Worm (Caenorhabditis elegans) whole organism, early embryonic: ENCODE measurements around the gene sri-66.

Experiments
- B0310.2 ChIP-seq: sonication (generic microtip); optimal IDR thresholded peaks from 2 replicates; lab custom pipeline; 2016; ENCODE audit warnings: mild to moderate bottlenecking, missing genetic modification characterization, missing compliant biosample characterization
- F13C5.2 ChIP-seq: sonication (generic microtip); optimal IDR thresholded peaks from 2 replicates; lab custom pipeline; 2017; ENCODE audit warnings: mild to moderate bottlenecking, missing genetic modification characterization, inconsistent platforms, missing compliant biosample characterization
- aly-1 ChIP-seq: sonication (generic microtip); optimal IDR thresholded peaks from 2 replicates; lab custom pipeline; 2016; ENCODE audit warnings: missing genetic modification characterization, missing compliant biosample characterization
- ama-1 ChIP-seq: fragments of 150-350 bp; optimal IDR thresholded peaks from 2 replicates; lab custom pipeline; 2014
- ceh-13 ChIP-seq: fragments of 200-800 bp; sonication (Bioruptor generic); optimal IDR thresholded peaks from 2 replicates; lab custom pipeline; 2018; ENCODE audit warnings: mild to moderate bottlenecking, missing genetic modification characterization, missing compliant biosample characterization
- ceh-36 ChIP-seq: sonication (generic microtip); optimal IDR thresholded peaks from 2 replicates; lab custom pipeline; 2016; ENCODE audit warnings: missing genetic modification characterization, inconsistent platforms, missing compliant biosample characterization
- ets-7 ChIP-seq: sonication (generic microtip); optimal IDR thresholded peaks from 2 replicates; lab custom pipeline; 2016; ENCODE audit warnings: missing genotype, missing genetic modification characterization, missing compliant biosample characterization
- flt-1 ChIP-seq: fragments of 200-800 bp; sonication (Bioruptor generic); IDR thresholded peaks from 2 replicates; pipeline ENCODE4 v1.3.6; 2022; ENCODE audit warnings: missing genetic modification characterization, missing compliant biosample characterization
- hmbx-1 ChIP-seq: sonication (generic microtip); optimal IDR thresholded peaks from 2 replicates; lab custom pipeline; 2016; ENCODE audit warnings: mild to moderate bottlenecking, missing genetic modification characterization, missing compliant biosample characterization
- hmg-4 ChIP-seq: fragments of 200-800 bp; sonication (Bioruptor generic); optimal IDR thresholded peaks from 2 replicates; lab custom pipeline; 2018; ENCODE audit warnings: mild to moderate bottlenecking, missing genetic modification characterization, missing compliant biosample characterization
- hnd-1 ChIP-seq: sonication (generic microtip); optimal IDR thresholded peaks from 2 replicates; lab custom pipeline; 2016; ENCODE audit warnings: missing genetic modification characterization, missing compliant biosample characterization
- pes-1 ChIP-seq: fragments of 200-800 bp; sonication (Bioruptor generic); IDR thresholded peaks from 2 replicates; pipeline ENCODE4 v1.3.6; 2022; ENCODE audit warnings: missing genetic modification reagents, missing genetic modification characterization, missing compliant biosample characterization
- scrt-1 ChIP-seq: fragments of 200-800 bp; sonication (Bioruptor generic); IDR thresholded peaks from 2 replicates; pipeline ENCODE4 v1.3.6; 2022; ENCODE audit warnings: missing genetic modification characterization, missing compliant biosample characterization
- sea-1 ChIP-seq: fragments of 200-800 bp; sonication (Bioruptor generic); conservative IDR thresholded peaks from 2 replicates; pipeline ENCODE4 v1.3.6; 2022; ENCODE audit warnings: missing genetic modification characterization, missing compliant biosample characterization
- tbx-11 ChIP-seq: fragments of 200-800 bp; sonication (Bioruptor generic); IDR thresholded peaks from 2 replicates; pipeline ENCODE4 v1.3.6; 2022; ENCODE audit warnings: missing genetic modification characterization, missing compliant biosample characterization
- tbx-37 ChIP-seq: fragments of 200-800 bp; sonication (Bioruptor generic); conservative IDR thresholded peaks from 2 replicates; pipeline ENCODE4 v1.3.6; 2022; ENCODE audit warnings: missing genetic modification reagents, missing genetic modification characterization, missing compliant biosample characterization
- tra-4 ChIP-seq: sonication (generic microtip); optimal IDR thresholded peaks from 2 replicates; lab custom pipeline; 2017; ENCODE audit warnings: missing genetic modification characterization, missing compliant biosample characterization

The sri-66 gene

ce11 chrV:17104527-17104926 is 44.4 kb downstream of the sri-66 start, which contains the start of gene nhr-248:
Gene nhr-248, minus strand, starts transcription at chrV:17104627.
- TF ChIP-seq tra-4 (tag; lab: Kevin White, UChicago) = no peak
- no peak for TF ChIP-seq ceh-13
- TF ChIP-seq flt-1 (GFP tag; lab: Robert Waterston, UW) = no peak
- no peak for TF ChIP-seq hnd-1 (tag; lab: Kevin White, UChicago)
- TF ChIP-seq tbx-11 (GFP tag; lab: Robert Waterston, UW) = no peak
- TF ChIP-seq hmg-4 (GFP tag; lab: Kevin White, UChicago) = no peak
- no peak for TF ChIP-seq pes-1 (GFP tag; lab: Robert Waterston, UW)
- no peak for TF ChIP-seq scrt-1 (GFP tag; lab: Robert Waterston, UW)
- TF ChIP-seq ets-7 (tag; lab: Kevin White, UChicago) = no peak
- no peak for TF ChIP-seq ama-1 (lab: Kevin White, UChicago)
- TF ChIP-seq F13C5.2 (tag; lab: Kevin White, UChicago) = no peak
- TF ChIP-seq aly-1 (tag; lab: Kevin White, UChicago) = no peak
- no peak for TF ChIP-seq ceh-36 (tag; lab: Kevin White, UChicago)
- no peak for TF ChIP-seq tbx-37 (GFP tag; lab: Robert Waterston, UW)
- no peak for TF ChIP-seq B0310.2 (tag; lab: Kevin White, UChicago)
- no peak for TF ChIP-seq hmbx-1 (tag; lab: Kevin White, UChicago)

DNA sequence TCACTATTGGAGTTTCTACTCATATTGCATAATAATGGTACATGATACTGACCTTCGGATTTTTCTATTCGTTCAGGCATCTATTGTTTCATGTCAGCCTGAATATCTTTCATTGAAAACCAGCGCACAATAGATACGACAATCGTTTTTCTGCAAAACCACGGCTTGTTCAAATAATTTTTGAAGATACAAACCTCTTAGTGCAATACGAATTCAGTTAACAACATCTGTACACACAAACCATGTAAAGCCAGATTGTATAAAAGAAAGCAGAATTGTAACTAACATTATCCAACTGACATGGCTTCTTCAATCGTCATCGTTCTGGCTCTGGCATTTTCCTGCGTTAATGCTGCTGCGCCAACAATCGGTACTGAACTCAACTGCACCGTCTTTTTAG is 45.4 kb downstream of the sri-66 start, which contains the start of gene ZK218.7:
ZK218.7 (plus strand) TSS at position 301 of the 400 bp plus-strand sequence.
- TF ChIP-seq tbx-11 (GFP tag; lab: Robert Waterston, UW) (no peak), ceh-13 (no peak), hnd-1 (tag; lab: Kevin White, UChicago) (no peak), tra-4 (tag; lab: Kevin White, UChicago) (no peak), pes-1 (GFP tag; lab: Robert Waterston, UW) (no peak), aly-1 (tag; lab: Kevin White, UChicago) (no peak), scrt-1 (GFP tag; lab: Robert Waterston, UW) (no peak), ama-1 (lab: Kevin White, UChicago) (no peak), ceh-36 (tag; lab: Kevin White, UChicago) (no peak), ets-7 (tag; lab: Kevin White, UChicago) (no peak), flt-1 (GFP tag; lab: Robert Waterston, UW) (no peak), tbx-37 (GFP tag; lab: Robert Waterston, UW) (no peak), hmg-4 (GFP tag; lab: Kevin White, UChicago) (no peak), F13C5.2 (tag; lab: Kevin White, UChicago) (no peak), hmbx-1 (tag; lab: Kevin White, UChicago) (no peak), B0310.2 (tag; lab: Kevin White, UChicago) (no peak)

DNA sequence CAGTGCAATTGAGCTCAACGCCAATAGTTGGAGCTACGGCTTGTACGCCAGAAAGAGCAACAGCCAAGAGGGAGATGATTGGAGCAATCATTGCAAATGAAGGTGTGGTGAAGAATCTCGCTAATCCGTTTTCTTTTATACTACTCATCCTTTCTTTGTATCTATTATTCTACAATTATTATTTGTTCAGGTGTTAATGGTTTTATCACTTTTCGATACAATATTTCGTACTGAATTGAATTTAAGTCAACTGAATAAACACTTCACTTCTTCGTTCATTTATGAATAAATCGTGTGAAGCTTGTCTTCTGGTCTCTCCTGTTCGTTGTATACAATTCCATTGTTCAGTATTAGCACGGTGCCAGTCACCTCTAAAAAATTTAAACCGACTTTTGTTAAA is 48.2 kb downstream of the sri-66 start, which contains the start of gene ZK218.11:
ZK218.11 (minus strand) TSS at position 101 of the 400 bp plus-strand sequence.
- TF ChIP-seq sea-1 (GFP tag; lab: Robert Waterston, UW) (no peak), ceh-13 (no peak), aly-1 (tag; lab: Kevin White, UChicago) (no peak), ceh-36 (tag; lab: Kevin White, UChicago) (no peak), flt-1 (GFP tag; lab: Robert Waterston, UW) (no peak)
